Worm (Caenorhabditis elegans): Measurements from ENCODE around the gene C53D6.6.

DNA sequence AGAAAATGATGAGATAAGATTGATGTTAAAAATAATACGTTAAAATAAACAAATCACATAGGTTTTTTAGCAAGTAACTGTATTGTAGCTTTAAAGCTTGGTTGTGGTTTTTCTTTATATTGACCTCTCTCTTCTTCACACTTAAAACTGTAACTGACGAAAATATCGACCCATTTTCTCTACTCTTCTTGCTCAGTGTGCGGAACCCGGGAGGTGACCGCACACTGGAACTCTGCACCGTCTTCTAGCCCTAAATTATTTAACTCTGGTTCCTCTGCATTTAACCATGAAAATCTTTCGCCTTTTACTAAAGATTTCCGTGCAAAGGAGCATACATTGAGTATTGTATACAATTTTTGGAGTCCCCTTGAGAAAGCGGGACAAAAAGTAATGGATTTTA is 38.0 kb downstream of the C53D6.6 start:
- no peak for TF ChIP-seq lin-13 (GFP tag; optimal IDR thresholded peaks at IDR 0.05)
- no peak for TF ChIP-seq ztf-1 (GFP tag; conservative IDR thresholded peaks at IDR 0.05)
- no peak for TF ChIP-seq elt-3 (tag; optimal IDR thresholded peaks at IDR 0.05)
